Worm (Caenorhabditis elegans): ENCODE data around the gene R07E5.19.
A peak's percentile ranks its signal among the peaks of the same experiment; 100 is the strongest.

R07E5.19 gene

DNA sequence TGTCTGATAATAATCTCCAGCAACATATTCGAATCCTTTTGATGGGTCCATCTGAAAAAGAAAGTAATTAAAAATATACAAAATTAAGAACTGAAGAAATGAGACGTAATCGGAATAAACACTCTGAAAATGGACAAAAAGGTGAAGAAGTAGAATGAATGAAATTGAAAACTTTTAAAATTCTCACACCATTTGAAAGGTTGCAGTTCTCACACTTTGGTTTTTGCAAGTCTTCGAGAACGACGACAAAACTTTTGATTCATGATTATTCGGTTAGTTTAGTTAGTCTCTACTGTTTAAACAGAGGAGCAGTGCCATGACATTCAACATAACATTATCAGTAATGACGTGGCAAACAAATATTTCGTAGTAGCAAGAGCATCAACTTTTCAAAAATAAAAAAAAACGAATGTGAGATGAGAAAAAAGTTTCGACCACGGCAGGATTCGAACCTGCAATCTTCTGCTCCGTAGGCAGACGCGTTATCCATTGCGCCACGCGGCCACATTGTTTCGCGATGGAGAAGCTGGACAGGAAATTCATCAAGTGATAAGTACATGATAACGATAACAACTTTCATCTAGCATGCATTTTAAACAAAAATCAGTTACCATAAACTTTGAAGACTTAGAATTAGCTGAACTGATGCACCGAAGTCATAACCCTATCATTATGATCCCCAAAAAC is 32.2 kb upstream of the R07E5.19 start, which contains the start of gene ceh-43:
Gene ceh-43, minus strand, starts transcription at position 51 of the 687 bp plus-strand sequence.
- TF ChIP-seq T22C8.4 (GFP tag; IDR thresholded peaks at IDR 0.05): no peak
- no peak for TF ChIP-seq ref-1 (GFP tag; conservative IDR thresholded peaks at IDR 0.05)
- TF ChIP-seq ztf-23 (GFP tag; IDR thresholded peaks at IDR 0.05): no peak
- no peak for TF ChIP-seq klf-2 (GFP tag; conservative IDR thresholded peaks at IDR 0.05)
- TF ChIP-seq cog-1 (tag; optimal IDR thresholded peaks at IDR 0.05): no peak
- no peak for TF ChIP-seq med-1 (GFP tag; optimal IDR thresholded peaks at IDR 0.05; ENCODE audit: insufficient read depth)
- no peak for TF ChIP-seq flt-1 (GFP tag; IDR thresholded peaks at IDR 0.05)
- no peak for TF ChIP-seq ztf-29 (GFP tag; IDR thresholded peaks at IDR 0.05)
- no peak for TF ChIP-seq tab-1 (GFP tag; IDR thresholded peaks at IDR 0.05)

DNA sequence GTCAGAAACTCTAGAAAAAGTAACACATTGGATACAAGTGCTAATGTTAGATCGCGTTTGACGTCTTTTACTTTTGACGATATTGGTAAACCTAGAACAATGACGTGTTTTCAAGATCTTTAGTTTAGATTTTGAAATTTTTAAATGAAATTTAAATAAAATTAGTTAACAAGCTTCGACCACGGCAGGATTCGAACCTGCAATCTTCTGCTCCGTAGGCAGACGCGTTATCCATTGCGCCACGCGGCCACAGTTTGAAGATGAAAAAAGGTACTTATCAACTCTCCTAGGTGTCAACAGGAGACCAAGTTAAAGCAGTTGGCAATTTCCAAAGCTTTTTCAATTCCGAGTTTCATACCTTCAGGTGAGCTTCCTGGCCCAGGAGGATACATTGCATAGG is 31.5 kb upstream of the R07E5.19 start:
- TF ChIP-seq ztf-29 (GFP tag; IDR thresholded peaks at IDR 0.05) (no peak), ztf-23 (GFP tag; IDR thresholded peaks at IDR 0.05) (no peak)

DNA sequence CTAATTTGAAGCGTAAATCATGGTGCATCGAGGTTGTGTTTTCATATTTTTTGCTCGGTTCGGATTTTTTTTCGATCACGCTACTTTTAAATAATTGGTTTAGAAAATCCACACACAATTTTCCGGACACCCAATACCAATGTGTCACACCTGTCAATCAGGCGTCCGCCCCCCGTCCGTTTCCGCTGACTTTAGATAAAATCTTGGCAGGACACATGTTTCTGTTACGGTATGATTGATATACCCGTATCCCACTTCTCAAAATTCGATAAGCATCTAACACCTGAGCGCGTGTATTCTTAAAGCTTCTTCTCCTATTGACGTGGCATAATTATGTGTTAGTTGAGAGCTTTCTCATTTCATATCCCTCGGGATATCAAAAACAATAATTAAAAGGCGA is 30.2 kb upstream of the R07E5.19 start:
- no peak for TF ChIP-seq T22C8.4 (GFP tag; IDR thresholded peaks at IDR 0.05)
- TF ChIP-seq cog-1 (tag; optimal IDR thresholded peaks at IDR 0.05): no peak
- TF ChIP-seq ref-1 (GFP tag; conservative IDR thresholded peaks at IDR 0.05): no peak
- TF ChIP-seq flt-1 (GFP tag; IDR thresholded peaks at IDR 0.05): no peak
- no peak for TF ChIP-seq med-1 (GFP tag; optimal IDR thresholded peaks at IDR 0.05; ENCODE audit: insufficient read depth)
- TF ChIP-seq tab-1 (GFP tag; IDR thresholded peaks at IDR 0.05): no peak

DNA sequence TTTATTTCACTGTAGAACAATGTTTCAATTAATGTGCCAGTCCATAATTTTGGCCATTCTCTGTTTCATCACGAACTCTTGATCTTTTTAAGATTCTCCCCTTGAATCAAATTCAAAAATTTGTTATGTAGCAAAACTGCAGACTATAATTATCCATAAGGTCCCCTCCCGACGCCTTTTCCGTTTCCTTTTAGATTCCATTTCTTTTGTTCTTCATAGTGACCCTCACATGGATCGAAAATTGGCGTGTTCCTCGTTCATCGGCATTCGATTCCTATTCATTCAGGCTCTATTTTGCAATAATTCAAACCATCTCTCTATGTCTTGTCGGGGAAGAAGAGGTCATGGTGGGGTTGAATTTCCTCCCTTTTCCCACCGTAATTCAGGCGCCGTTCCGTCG is 26.6 kb upstream of the R07E5.19 start:
- TF ChIP-seq ztf-29 (GFP tag; IDR thresholded peaks at IDR 0.05) (no peak), cog-1 (tag; optimal IDR thresholded peaks at IDR 0.05) (no peak), tab-1 (GFP tag; IDR thresholded peaks at IDR 0.05) (no peak), ztf-23 (GFP tag; IDR thresholded peaks at IDR 0.05) (no peak), ref-1 (GFP tag; conservative IDR thresholded peaks at IDR 0.05) (no peak), T22C8.4 (GFP tag; IDR thresholded peaks at IDR 0.05) (no peak), med-1 (GFP tag; optimal IDR thresholded peaks at IDR 0.05; ENCODE audit: insufficient read depth) (no peak), klf-2 (GFP tag; conservative IDR thresholded peaks at IDR 0.05) (no peak), flt-1 (GFP tag; IDR thresholded peaks at IDR 0.05) (no peak)

DNA sequence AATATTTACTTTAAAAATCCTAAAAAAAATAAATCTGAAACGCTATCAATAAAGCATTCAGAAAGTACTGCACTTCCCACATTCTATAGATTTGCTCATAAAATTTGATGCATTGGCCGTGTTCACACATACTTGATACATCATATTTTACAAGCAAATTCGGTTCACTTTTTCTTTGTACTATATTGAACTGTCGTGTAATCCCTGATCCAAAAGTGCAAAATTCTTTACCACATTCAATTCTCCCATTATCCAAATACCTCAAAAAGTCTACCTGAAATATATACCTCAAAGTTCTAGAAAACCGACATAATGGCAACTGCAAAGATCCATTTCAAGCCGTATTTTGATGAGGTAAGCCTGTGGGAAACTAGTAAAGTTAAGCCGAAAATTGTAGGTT is 23.9 kb upstream of the R07E5.19 start, which contains the start of gene nex-3:
Gene nex-3, plus strand, starts transcription at position 301 of the 400 bp plus-strand sequence.
- TF ChIP-seq ref-1 (GFP tag; conservative IDR thresholded peaks at IDR 0.05) (no peak), ztf-23 (GFP tag; IDR thresholded peaks at IDR 0.05) (no peak), med-1 (GFP tag; optimal IDR thresholded peaks at IDR 0.05; ENCODE audit: insufficient read depth) (no peak), cog-1 (tag; optimal IDR thresholded peaks at IDR 0.05) (no peak), ztf-29 (GFP tag; IDR thresholded peaks at IDR 0.05) (no peak), klf-2 (GFP tag; conservative IDR thresholded peaks at IDR 0.05) (no peak), tab-1 (GFP tag; IDR thresholded peaks at IDR 0.05) (no peak), T22C8.4 (GFP tag; IDR thresholded peaks at IDR 0.05) (no peak), flt-1 (GFP tag; IDR thresholded peaks at IDR 0.05) (no peak)

DNA sequence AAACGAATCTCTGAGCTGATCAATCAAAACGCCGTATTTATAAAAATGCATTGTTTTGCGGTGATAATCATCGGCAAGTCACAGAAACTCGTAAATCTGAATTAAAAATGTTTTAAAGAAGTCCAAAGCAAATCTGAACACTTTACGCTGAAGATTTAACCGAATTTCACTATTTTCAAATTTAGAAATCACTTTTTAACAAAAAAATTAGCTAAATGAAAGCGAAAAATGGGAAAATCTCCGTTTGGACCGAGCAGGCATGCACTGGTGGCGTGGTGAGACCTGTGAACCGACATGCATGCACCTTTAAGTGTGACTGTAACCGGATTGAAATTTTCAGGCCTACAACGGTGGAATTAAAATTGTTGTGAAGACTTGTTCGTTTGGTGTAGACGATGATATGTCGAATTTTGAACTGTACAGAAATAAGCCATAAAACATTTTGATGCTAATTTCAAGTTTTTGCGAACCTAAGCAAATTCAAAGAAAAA is 21.7 kb upstream of the R07E5.19 start, which contains the start of gene C28A5.2:
Gene C28A5.2, minus strand, starts transcription at position 51 of the 491 bp plus-strand sequence.
- TF ChIP-seq klf-2 (GFP tag; conservative IDR thresholded peaks at IDR 0.05) (no peak), flt-1 (GFP tag; IDR thresholded peaks at IDR 0.05) (no peak), ref-1 (GFP tag; conservative IDR thresholded peaks at IDR 0.05) (no peak), ztf-29 (GFP tag; IDR thresholded peaks at IDR 0.05) (no peak), cog-1 (tag; optimal IDR thresholded peaks at IDR 0.05) (no peak), T22C8.4 (GFP tag; IDR thresholded peaks at IDR 0.05) (no peak), tab-1 (GFP tag; IDR thresholded peaks at IDR 0.05) (no peak), med-1 (GFP tag; optimal IDR thresholded peaks at IDR 0.05; ENCODE audit: insufficient read depth) (no peak), ztf-23 (GFP tag; IDR thresholded peaks at IDR 0.05) (no peak)

DNA sequence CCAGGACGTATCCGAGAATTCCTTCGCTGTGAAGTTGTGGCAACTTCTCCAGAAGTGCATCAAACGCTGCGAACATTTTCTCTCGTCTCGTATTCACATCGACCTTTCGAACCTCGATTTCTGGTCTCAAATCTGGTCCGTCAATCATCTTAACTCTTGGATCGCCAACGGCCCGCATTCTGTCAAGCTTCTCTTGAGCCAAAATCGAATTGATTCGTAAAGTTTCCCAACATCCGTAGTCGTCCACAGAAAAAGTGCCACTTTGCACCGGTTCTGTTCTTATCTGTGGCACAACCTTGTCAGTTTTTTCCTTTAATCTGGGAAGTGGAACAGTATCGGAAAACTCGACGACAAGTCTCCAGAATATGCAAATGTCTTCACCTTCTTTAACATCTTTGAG is 17.4 kb upstream of the R07E5.19 start:
- TF ChIP-seq med-1 (GFP tag; optimal IDR thresholded peaks at IDR 0.05; ENCODE audit: insufficient read depth) (no peak), tab-1 (GFP tag; IDR thresholded peaks at IDR 0.05) (no peak)

DNA sequence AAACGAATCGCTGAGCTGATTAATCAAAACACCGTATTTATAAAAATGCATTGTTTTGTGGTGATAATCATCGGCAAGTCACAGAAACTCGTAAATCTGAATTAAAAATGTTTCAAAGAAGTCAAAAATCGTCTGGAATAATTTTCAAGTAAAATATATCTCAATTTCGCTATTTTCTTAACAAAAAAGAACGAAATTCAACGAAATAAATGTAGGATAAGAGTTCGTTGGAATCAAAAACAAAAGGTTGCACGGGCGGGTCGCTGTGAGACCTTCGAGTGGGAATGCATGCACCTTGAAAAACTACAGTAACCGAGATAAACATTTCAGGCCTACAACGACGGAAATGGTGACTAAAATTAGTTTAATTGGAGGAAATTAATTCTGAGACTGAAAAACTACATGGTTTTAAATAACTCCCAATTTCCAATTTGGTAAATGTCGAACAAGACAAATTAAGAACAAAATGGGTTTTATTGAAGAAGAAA is 16.5 kb upstream of the R07E5.19 start, which contains the start of gene C28A5.1:
Gene C28A5.1, minus strand, starts transcription at position 51 of the 488 bp plus-strand sequence.
- TF ChIP-seq med-1 (GFP tag; optimal IDR thresholded peaks at IDR 0.05; ENCODE audit: insufficient read depth) (no peak), ref-1 (GFP tag; conservative IDR thresholded peaks at IDR 0.05) (no peak), T22C8.4 (GFP tag; IDR thresholded peaks at IDR 0.05) (no peak), tab-1 (GFP tag; IDR thresholded peaks at IDR 0.05) (no peak), flt-1 (GFP tag; IDR thresholded peaks at IDR 0.05) (no peak), klf-2 (GFP tag; conservative IDR thresholded peaks at IDR 0.05) (no peak), ztf-23 (GFP tag; IDR thresholded peaks at IDR 0.05) (no peak), ztf-29 (GFP tag; IDR thresholded peaks at IDR 0.05) (no peak), cog-1 (tag; optimal IDR thresholded peaks at IDR 0.05) (no peak)

DNA sequence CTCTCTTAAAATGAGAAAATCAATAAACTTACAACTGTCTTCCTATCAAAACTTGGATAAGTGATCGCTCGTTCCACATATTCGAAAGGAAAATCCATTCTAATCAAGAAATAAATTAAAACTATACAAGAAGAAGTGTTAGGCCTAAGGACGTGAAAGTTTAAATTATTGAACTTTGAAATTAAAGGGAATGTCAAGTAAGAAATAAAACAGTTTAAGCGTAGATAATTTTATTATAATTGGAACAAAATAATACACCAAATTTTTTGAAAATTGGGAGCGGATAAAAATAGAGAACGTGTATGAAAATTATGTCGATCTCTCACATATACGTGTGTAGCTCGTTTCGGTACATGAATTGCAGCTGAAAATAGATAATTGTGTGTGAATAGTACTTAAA is 11.5 kb upstream of the R07E5.19 start, which contains the start of gene C28A5.6:
Gene C28A5.6, minus strand, starts transcription at position 101 of the 400 bp plus-strand sequence.
- no peak for TF ChIP-seq tab-1 (GFP tag; IDR thresholded peaks at IDR 0.05)
- no peak for TF ChIP-seq flt-1 (GFP tag; IDR thresholded peaks at IDR 0.05)
- TF ChIP-seq klf-2 (GFP tag; conservative IDR thresholded peaks at IDR 0.05): no peak
- TF ChIP-seq med-1 (GFP tag; optimal IDR thresholded peaks at IDR 0.05; ENCODE audit: insufficient read depth): no peak
- no peak for TF ChIP-seq ztf-29 (GFP tag; IDR thresholded peaks at IDR 0.05)
- no peak for TF ChIP-seq T22C8.4 (GFP tag; IDR thresholded peaks at IDR 0.05)

DNA sequence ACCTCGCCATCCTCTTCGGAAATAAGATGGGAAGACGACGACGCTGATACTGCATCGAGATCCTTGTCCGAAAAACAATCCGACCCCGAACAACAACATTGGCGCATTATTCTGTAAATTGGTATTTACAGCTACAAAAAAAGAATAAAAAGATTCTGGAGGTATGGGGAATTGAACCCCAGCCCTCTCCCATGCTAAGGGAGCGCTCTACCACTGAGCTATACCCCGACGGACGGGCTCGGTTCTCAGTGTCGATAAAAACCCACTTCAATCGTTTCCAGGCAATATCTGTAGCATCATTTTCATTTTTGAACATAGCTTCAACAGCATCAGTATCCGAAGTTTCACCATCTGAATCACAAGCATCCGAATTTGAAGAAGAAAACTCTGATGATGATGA is 10.9 kb upstream of the R07E5.19 start:
- TF ChIP-seq cog-1 (tag; optimal IDR thresholded peaks at IDR 0.05) (no peak), flt-1 (GFP tag; IDR thresholded peaks at IDR 0.05) (no peak; the same call in 1 of the 2 replicates), klf-2 (GFP tag; conservative IDR thresholded peaks at IDR 0.05) (no peak), ztf-23 (GFP tag; IDR thresholded peaks at IDR 0.05) (peak; percentile 59; the same call in 1 of the 2 replicates), tab-1 (GFP tag; IDR thresholded peaks at IDR 0.05) (peak; percentile 76), ref-1 (GFP tag; conservative IDR thresholded peaks at IDR 0.05) (0 out of 2 replicates have a peak, but pooled peaks have one; percentile 9), ztf-29 (GFP tag; IDR thresholded peaks at IDR 0.05) (no peak), T22C8.4 (GFP tag; IDR thresholded peaks at IDR 0.05) (peak; percentile 64)

Measured in whole organism, midembryonic.